Fruit fly (Drosophila melanogaster): ENCODE results near the gene GlcAT-S.

Gene GlcAT-S

DNA sequence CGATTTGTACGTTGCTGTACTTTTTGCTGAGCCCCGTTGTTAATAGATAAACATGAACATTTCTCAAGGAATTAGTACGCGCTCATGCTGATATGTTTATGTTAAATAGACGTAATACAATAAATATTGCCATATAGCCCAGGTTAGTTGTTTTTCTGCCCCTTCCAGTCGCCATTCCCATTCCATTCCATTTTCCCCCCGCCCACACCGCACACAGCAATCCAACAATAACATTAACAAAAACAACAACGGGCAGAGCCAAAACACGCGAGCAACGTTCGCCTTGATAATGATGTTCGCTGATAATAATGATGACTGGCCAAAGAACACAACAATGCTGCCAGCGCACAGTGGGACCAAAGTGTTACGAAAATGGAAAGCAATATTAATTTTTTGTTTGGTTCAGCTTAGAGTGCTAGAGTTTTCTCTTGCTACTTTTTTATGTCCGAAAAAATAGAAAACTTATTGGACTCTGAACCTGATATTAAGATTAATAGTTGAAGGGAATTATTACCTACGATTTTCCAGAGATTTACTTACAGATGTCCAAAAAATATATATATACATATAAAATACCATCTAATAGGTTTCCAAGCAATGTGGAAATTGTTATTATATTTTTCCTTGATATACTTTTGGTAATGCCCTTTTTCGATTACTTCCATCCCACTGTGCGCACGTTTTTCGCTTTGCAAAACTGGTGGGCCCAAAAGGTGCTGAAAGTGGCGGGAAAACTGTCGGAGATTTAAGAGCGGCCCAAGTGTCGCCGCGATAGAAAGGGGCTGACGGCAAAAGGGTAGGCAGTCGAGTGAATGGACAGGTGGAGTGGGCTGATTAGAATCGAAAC is 46.5 kb upstream of the GlcAT-S start:
- TF ChIP-seq Dfd (GFP tag; optimal IDR thresholded peaks at IDR 0.05) (peak; percentile 95), dsf (GFP tag; optimal IDR thresholded peaks at IDR 0.05; ENCODE audit: borderline replicate concordance) (peak; percentile 63), pan (optimal IDR thresholded peaks at IDR 0.05) (no peak), Jra (GFP tag; optimal IDR thresholded peaks at IDR 0.05) (peak; percentile 35), sage (GFP tag; optimal IDR thresholded peaks at IDR 0.05) (peak; percentile 93), brk (GFP tag; optimal IDR thresholded peaks at IDR 0.05) (no peak), Hr78 (GFP tag; optimal IDR thresholded peaks at IDR 0.05) (no peak), dl (GFP tag; optimal IDR thresholded peaks at IDR 0.05; ENCODE audit: insufficient read depth in 1 of 2, partially characterized antibody in 2 of 2) (no peak), dmrt93B (GFP tag; optimal IDR thresholded peaks at IDR 0.05) (peak; percentile 91), Abd-B (GFP tag; optimal IDR thresholded peaks at IDR 0.05) (no peak), lola (GFP tag; optimal IDR thresholded peaks at IDR 0.05) (no peak), foxo (GFP tag; optimal IDR thresholded peaks at IDR 0.05) (peak; percentile 70 to 90), ey (GFP tag; optimal IDR thresholded peaks at IDR 0.05) (peak; percentile 87), fru (GFP tag; optimal IDR thresholded peaks at IDR 0.05) (peak; percentile 94), GATAd (GFP tag; optimal IDR thresholded peaks at IDR 0.05) (no peak), Sp1 (GFP tag; optimal IDR thresholded peaks at IDR 0.05) (peak; percentile 95), Hr83 (GFP tag; optimal IDR thresholded peaks at IDR 0.05; ENCODE audit: poor library complexity, severe bottlenecking) (no peak), sv (GFP tag; optimal IDR thresholded peaks at IDR 0.05) (peak; percentile 94), CrebA (GFP tag; optimal IDR thresholded peaks at IDR 0.05; ENCODE audit: borderline replicate concordance) (peak; percentile 78), h (GFP tag; optimal IDR thresholded peaks at IDR 0.05) (peak; percentile 95), N (GFP tag; optimal IDR thresholded peaks at IDR 0.05) (no peak), psq (GFP tag; optimal IDR thresholded peaks at IDR 0.05) (peak; percentile 93), br (GFP tag; optimal IDR thresholded peaks at IDR 0.05) (peak; percentile 90), HLH106 (tag; optimal IDR thresholded peaks at IDR 0.05) (peak; percentile 94), Myc (optimal IDR thresholded peaks at IDR 0.05) (no peak), tai (GFP tag; optimal IDR thresholded peaks at IDR 0.05) (no peak), Dif (GFP tag; optimal IDR thresholded peaks at IDR 0.05; ENCODE audit: partially characterized antibody) (no peak), usp (GFP tag; optimal IDR thresholded peaks at IDR 0.05) (no peak), CG9705 (GFP tag; optimal IDR thresholded peaks at IDR 0.05) (peak; percentile 82), Rel (GFP tag; optimal IDR thresholded peaks at IDR 0.05) (peak; percentile 88), Rel (tag; optimal IDR thresholded peaks at IDR 0.05) (peak; percentile 55), jim (GFP tag; optimal IDR thresholded peaks at IDR 0.05) (no peak), Hnf4 (GFP tag; optimal IDR thresholded peaks at IDR 0.05) (peak; percentile 73), woc (GFP tag; optimal IDR thresholded peaks at IDR 0.05) (peak; percentile 85), OdsH (GFP tag; optimal IDR thresholded peaks at IDR 0.05) (peak; percentile 95), Mio (GFP tag; optimal IDR thresholded peaks at IDR 0.05) (peak; percentile 61), rgr (GFP tag; optimal IDR thresholded peaks at IDR 0.05) (peak; percentile 93), Vsx2 (GFP tag; optimal IDR thresholded peaks at IDR 0.05; ENCODE audit: partially characterized antibody) (no peak), CG32264 (GFP tag; optimal IDR thresholded peaks at IDR 0.05) (peak; percentile 61)

DNA sequence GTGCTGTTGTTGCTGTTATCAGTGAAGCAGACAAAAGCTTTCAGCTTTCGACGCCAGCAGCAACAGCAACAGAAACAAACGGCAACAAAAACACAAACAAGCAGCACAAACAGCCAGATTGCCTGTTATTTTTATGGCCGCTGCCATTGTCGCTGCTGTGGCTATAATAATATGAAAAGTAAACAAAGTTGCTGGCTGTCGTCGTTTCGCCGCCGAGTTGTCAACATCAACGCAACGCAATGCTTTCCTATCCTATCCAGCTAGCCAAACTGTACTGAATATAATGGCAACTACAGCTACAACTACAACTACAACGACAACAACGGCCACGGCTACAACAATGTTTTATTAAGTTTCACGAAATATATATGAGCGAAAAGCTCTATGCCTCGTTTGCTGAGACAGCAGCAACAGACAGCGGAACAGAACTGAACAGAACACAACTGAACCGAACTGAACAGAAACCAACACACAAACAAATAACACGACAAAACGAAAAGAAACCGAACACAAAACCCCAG is 45.5 kb upstream of the GlcAT-S start:
- TF ChIP-seq Hnf4 (GFP tag; optimal IDR thresholded peaks at IDR 0.05) (peak; percentile 33), tai (GFP tag; optimal IDR thresholded peaks at IDR 0.05) (no peak)
